Worm (Caenorhabditis elegans): ENCODE measurements around the gene C24H10.4.

- TF ChIP-seq xbp-1 (tag; optimal IDR thresholded peaks at IDR 0.05) (no peak), fos-1 (tag; optimal IDR thresholded peaks at IDR 0.05) (no peak), swsn-7 (tag; optimal IDR thresholded peaks at IDR 0.05) (no peak), mab-9 (GFP tag; IDR thresholded peaks at IDR 0.05) (no peak), ceh-88 (GFP tag; IDR thresholded peaks at IDR 0.05) (no peak), zip-4 (GFP tag; optimal IDR thresholded peaks at IDR 0.05) (no peak), ceh-82 (tag; optimal IDR thresholded peaks at IDR 0.05) (no peak), nhr-77 (tag; optimal IDR thresholded peaks at IDR 0.05) (no peak), zag-1 (tag; optimal IDR thresholded peaks at IDR 0.05) (no peak), nhr-84 (tag; optimal IDR thresholded peaks at IDR 0.05) (no peak)
Measured at ce11 chrX:5028593-5028955, 30.5 kb downstream of the C24H10.4 start.

Measured in whole organism, L1 larva.